Fruit fly (Drosophila melanogaster): ENCODE data around the gene mub.
A peak's percentile ranks its signal among the peaks of the same experiment; 100 is the strongest.

mub gene

dm6 chr3L:21824725-21825353 is 19.7 kb upstream of the mub start, which contains the start of gene eIF2A (continued):
- TF ChIP-seq Dek (tag; optimal IDR thresholded peaks at IDR 0.05) = no peak
- no peak for TF ChIP-seq Gsc (GFP tag; IDR thresholded peaks at IDR 0.05)
- peak; percentile 94 for TF ChIP-seq HmgZ (tag; optimal IDR thresholded peaks at IDR 0.05)
- no peak for TF ChIP-seq CG1529 (GFP tag; optimal IDR thresholded peaks at IDR 0.05)
- no peak for TF ChIP-seq Nf-YA (GFP tag; IDR thresholded peaks at IDR 0.05)
- TF ChIP-seq CTCF (GFP tag; optimal IDR thresholded peaks at IDR 0.05) = peak; percentile 33
- TF ChIP-seq odd (GFP tag; optimal IDR thresholded peaks at IDR 0.05) = no peak
- TF ChIP-seq CG8765 (GFP tag; IDR thresholded peaks at IDR 0.05) = no peak
- peak; percentile 51 for TF ChIP-seq gcm2 (GFP tag; optimal IDR thresholded peaks at IDR 0.05)
- no peak for TF ChIP-seq h (optimal IDR thresholded peaks at IDR 0.05)
- peak; percentile 92 for TF ChIP-seq Bgb (GFP tag; IDR thresholded peaks at IDR 0.05; ENCODE audit: partially characterized antibody)
- TF ChIP-seq CG14860 (GFP tag; IDR thresholded peaks at IDR 0.05; ENCODE audit: partially characterized antibody) = 0 out of 3 replicates have a peak, but pooled peaks have one; percentile 39
- TF ChIP-seq luna (GFP tag; optimal IDR thresholded peaks at IDR 0.05) = peak; percentile 36
- no peak for TF ChIP-seq danr (GFP tag; IDR thresholded peaks at IDR 0.05)
- TF ChIP-seq onecut (GFP tag; IDR thresholded peaks at IDR 0.05) = no peak; the same call in 1 of the 2 replicates
- TF ChIP-seq dysf (GFP tag; IDR thresholded peaks at IDR 0.05) = peak; percentile 42; the same call in 1 of the 3 replicates
- TF ChIP-seq CG1647 (GFP tag; optimal IDR thresholded peaks at IDR 0.05) = peak; percentile 38
- peak; percentile 38 for TF ChIP-seq repo (GFP tag; optimal IDR thresholded peaks at IDR 0.05)
- peak; percentile 45; the same call in 1 of the 2 replicates for TF ChIP-seq Ptx1 (GFP tag; IDR thresholded peaks at IDR 0.05)
- peak; percentile 99 for TF ChIP-seq pzg (GFP tag; optimal IDR thresholded peaks at IDR 0.05)
- TF ChIP-seq CG16815 (GFP tag; optimal IDR thresholded peaks at IDR 0.05) = no peak
- peak; percentile 79 for TF ChIP-seq Lhr (GFP tag; optimal IDR thresholded peaks at IDR 0.05)
- no peak for TF ChIP-seq sqz (GFP tag; optimal IDR thresholded peaks at IDR 0.05)
- TF ChIP-seq CG14965 (GFP tag; optimal IDR thresholded peaks at IDR 0.05; ENCODE audit: borderline replicate concordance) = no peak
- TF ChIP-seq Xrp1 (GFP tag; IDR thresholded peaks at IDR 0.05) = peak; percentile 71
- TF ChIP-seq Scr (GFP tag; IDR thresholded peaks at IDR 0.05; ENCODE audit: partially characterized antibody) = peak; percentile 73
- no peak for TF ChIP-seq CG10431 (GFP tag; optimal IDR thresholded peaks at IDR 0.05)
- peak; percentile 74 for TF ChIP-seq CG12659 (GFP tag; optimal IDR thresholded peaks at IDR 0.05)
- peak; percentile 58 for TF ChIP-seq CG10543 (GFP tag; optimal IDR thresholded peaks at IDR 0.05)
- TF ChIP-seq CG10654 (GFP tag; optimal IDR thresholded peaks at IDR 0.05) = peak; percentile 42
- no peak for TF ChIP-seq da (GFP tag; optimal IDR thresholded peaks at IDR 0.05)
- TF ChIP-seq NC2α (GFP tag; optimal IDR thresholded peaks at IDR 0.05) = no peak
- no peak for TF ChIP-seq CG8359 (GFP tag; optimal IDR thresholded peaks at IDR 0.05; ENCODE audit: borderline replicate concordance)
- no peak for TF ChIP-seq sim (GFP tag; IDR thresholded peaks at IDR 0.05)
- TF ChIP-seq CG30431 (GFP tag; optimal IDR thresholded peaks at IDR 0.05) = no peak
- TF ChIP-seq CG17829 (tag; optimal IDR thresholded peaks at IDR 0.05) = peak; percentile 71
- TF ChIP-seq CG12769 (tag; optimal IDR thresholded peaks at IDR 0.05) = no peak
- 0 out of 2 replicates have a peak, but pooled peaks have one; percentile 12 for TF ChIP-seq CG2129 (GFP tag; IDR thresholded peaks at IDR 0.05; ENCODE audit: partially characterized antibody)
- TF ChIP-seq CG31365 (tag; optimal IDR thresholded peaks at IDR 0.05) = peak; percentile 3
- peak; percentile 45 for TF ChIP-seq tx (GFP tag; optimal IDR thresholded peaks at IDR 0.05)
- TF ChIP-seq cas (GFP tag; IDR thresholded peaks at IDR 0.05) = peak; percentile 62
- TF ChIP-seq jing (GFP tag; optimal IDR thresholded peaks at IDR 0.05) = no peak
- TF ChIP-seq NfI (GFP tag; optimal IDR thresholded peaks at IDR 0.05) = peak; percentile 77
- peak; percentile 67 for TF ChIP-seq D (optimal IDR thresholded peaks at IDR 0.05)
- TF ChIP-seq D (GFP tag; optimal IDR thresholded peaks at IDR 0.05) = peak; percentile 35
- TF ChIP-seq crp (GFP tag; optimal IDR thresholded peaks at IDR 0.05) = peak in 1 of 2 experiments; percentile 66
- TF ChIP-seq gcm (GFP tag; optimal IDR thresholded peaks at IDR 0.05) = peak; percentile 42
- TF ChIP-seq phol (tag; optimal IDR thresholded peaks at IDR 0.05) = peak; percentile 78
- TF ChIP-seq CG17612 (GFP tag; IDR thresholded peaks at IDR 0.05) = no peak
- no peak for TF ChIP-seq dan (GFP tag; IDR thresholded peaks at IDR 0.05)

Measured in whole organism, embryonic.